Worm (Caenorhabditis elegans): ENCODE measurements around the gene aagr-4.

DNA sequence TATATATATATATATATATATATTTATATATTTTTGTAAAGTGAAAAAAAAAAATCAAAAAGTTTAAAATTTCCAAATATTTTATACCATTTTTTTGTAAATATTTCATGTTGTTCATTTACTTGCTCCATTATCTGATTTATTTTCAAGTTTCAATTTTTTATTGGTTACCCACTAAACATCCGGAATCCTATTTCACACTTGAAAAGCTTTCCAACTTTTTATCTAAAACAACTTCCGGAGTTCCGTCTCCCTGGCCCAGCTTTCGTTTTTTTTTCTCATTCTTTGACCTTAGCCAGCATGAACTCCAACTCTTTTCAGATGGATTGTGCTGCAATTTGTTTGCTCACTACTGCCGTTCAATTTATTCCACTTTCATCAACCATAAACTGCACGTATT lies 15.8 kb downstream of the aagr-4 start, which contains the start of gene F38G1.3:
- TF ChIP-seq mdt-29 (GFP tag; IDR thresholded peaks at IDR 0.05) (no peak), dve-1 (tag; optimal IDR thresholded peaks at IDR 0.05; ENCODE audit: insufficient read depth) (no peak), nhr-48 (tag; optimal IDR thresholded peaks at IDR 0.05) (no peak), mxl-3 (GFP tag; optimal IDR thresholded peaks at IDR 0.05) (no peak), aha-1 (tag) (no peak), mdl-1 (tag; optimal IDR thresholded peaks at IDR 0.05) (no peak), ztf-11 (tag; optimal IDR thresholded peaks at IDR 0.05) (no peak), tra-1 (GFP tag; IDR thresholded peaks at IDR 0.05) (no peak), ama-1 (optimal IDR thresholded peaks at IDR 0.05) (no peak), nhr-25 (tag; optimal IDR thresholded peaks at IDR 0.05; ENCODE audit: borderline replicate concordance, insufficient read depth) (no peak), aly-2 (tag; optimal IDR thresholded peaks at IDR 0.05) (no peak)

Data from whole organism, L4 larva.